Fruit fly (Drosophila melanogaster): Measurements from ENCODE around the gene CG33160.

dm6 chr3L:3239033-3239752, 33.0 kb upstream of the CG33160 start, which contains the start of gene CG17746:
- TF ChIP-seq Sin3A (optimal IDR thresholded peaks at IDR 0.05) (no peak), psq (optimal IDR thresholded peaks at IDR 0.05) (no peak), h (optimal IDR thresholded peaks at IDR 0.05) (no peak), ttk (optimal IDR thresholded peaks at IDR 0.05) (no peak), insv (optimal IDR thresholded peaks at IDR 0.05) (no peak), Myc (optimal IDR thresholded peaks at IDR 0.05) (no peak)

Measured in Kc167 (cell line).